Fruit fly (Drosophila melanogaster): ENCODE measurements around the gene CG6761.

DNA sequence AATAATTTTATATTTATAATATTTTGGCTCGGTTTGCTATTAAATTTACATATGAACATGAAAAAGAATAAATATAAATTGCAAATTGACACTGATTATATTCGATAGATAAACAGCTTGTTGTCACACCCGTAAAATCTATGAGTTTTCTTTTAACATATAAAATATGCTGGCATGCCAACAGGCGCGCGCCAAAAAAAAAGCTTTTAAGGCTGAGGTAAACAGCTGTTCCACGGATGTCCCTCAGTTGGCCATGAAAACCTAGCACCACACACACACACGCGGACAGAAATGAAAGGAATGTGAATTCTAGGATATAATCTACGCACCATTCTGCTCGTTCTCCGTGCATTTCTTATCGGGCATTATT is 8.5 kb downstream of the CG6761 start:
- TF ChIP-seq CG8301 (tag; optimal IDR thresholded peaks at IDR 0.05), result no peak
- no peak for TF ChIP-seq EcR (GFP tag; optimal IDR thresholded peaks at IDR 0.05)
- TF ChIP-seq CG34367 (tag; optimal IDR thresholded peaks at IDR 0.05), result no peak
- no peak for TF ChIP-seq Pif1A (GFP tag; optimal IDR thresholded peaks at IDR 0.05)
- no peak for TF ChIP-seq CG15710 (tag; optimal IDR thresholded peaks at IDR 0.05)
- no peak for TF ChIP-seq CG13204 (GFP tag; optimal IDR thresholded peaks at IDR 0.05)
- no peak for TF ChIP-seq CG32121 (GFP tag; IDR thresholded peaks at IDR 0.05)
- no peak for TF ChIP-seq fd96Ca (GFP tag; IDR thresholded peaks at IDR 0.05)
- no peak for TF ChIP-seq CG8159 (tag; optimal IDR thresholded peaks at IDR 0.05)
- no peak for TF ChIP-seq Ets98B (GFP tag; IDR thresholded peaks at IDR 0.05)
- TF ChIP-seq gl (tag; optimal IDR thresholded peaks at IDR 0.05), result no peak
- no peak for TF ChIP-seq CG17806 (tag; optimal IDR thresholded peaks at IDR 0.05)

Data from whole organism, pupa.